Worm (Caenorhabditis elegans) whole organism, L4 larva: ENCODE results near the gene nhr-28.
A peak's percentile ranks its signal among the peaks of the same experiment; 100 is the strongest.

ENCODE experiments used
- aly-2 ChIP-seq: sonication (generic microtip); optimal IDR thresholded peaks from 2 replicates; lab custom pipeline; 2018; ENCODE audit warnings: missing biosample characterization, missing genetic modification characterization
- lin-13 ChIP-seq: fragments of 150-350 bp; optimal IDR thresholded peaks from 2 replicates; lab custom pipeline; 2014; ENCODE audit warnings: missing biosample characterization, missing genetic modification reagents, missing genetic modification characterization
- nhr-111 ChIP-seq: fragments of 200-800 bp; sonication (Bioruptor generic); optimal IDR thresholded peaks from 2 replicates; lab custom pipeline; 2018; ENCODE audit warnings: mild to moderate bottlenecking, missing genetic modification characterization, missing compliant biosample characterization
- unc-130 ChIP-seq: sonication (generic microtip); optimal IDR thresholded peaks from 2 replicates; lab custom pipeline; 2016; ENCODE audit warnings: missing genetic modification reagents, missing genetic modification characterization, missing compliant biosample characterization
- unc-62 ChIP-seq, 3 experiments: fragments of 150-350 bp in 1 of 3; sonication (generic microtip); optimal IDR thresholded peaks in 2 of 3; peaks in 1 of 3; 1 replicate in 1 of 3; 2 replicates in 2 of 3; lab custom pipeline; 2014 to 2017; ENCODE audit warnings: missing biosample characterization in 3 of 3, missing genetic modification characterization in 3 of 3, missing genetic modification reagents in 3 of 3, missing genotype in 1 of 3
- zip-11 ChIP-seq: fragments of 200-800 bp; sonication (Bioruptor generic); IDR thresholded peaks from 2 replicates; pipeline ENCODE4 v1.3.6; 2022; ENCODE audit warnings: missing genetic modification characterization, missing compliant biosample characterization

DNA sequence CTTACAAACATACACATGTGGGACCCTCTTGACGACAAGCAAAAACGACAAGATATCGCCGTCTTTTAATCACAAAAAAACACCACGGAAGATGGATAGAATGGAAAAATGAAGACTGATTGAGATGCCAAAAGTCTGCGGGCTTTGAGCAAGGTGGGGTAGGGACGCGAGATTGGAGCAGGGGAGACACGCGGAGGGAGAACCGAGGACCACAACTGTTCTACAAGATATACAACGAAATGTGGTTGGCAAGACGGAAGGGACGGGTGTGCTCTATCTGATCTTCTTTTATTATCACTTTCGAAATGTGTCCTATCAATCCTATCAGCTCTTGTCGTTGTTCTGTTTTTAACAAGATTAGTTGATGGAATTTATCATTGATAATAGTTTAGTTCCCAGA lies 8.9 kb downstream of the nhr-28 start:
- peak in 1 of 2 experiments; percentile 28 for TF ChIP-seq unc-62 (GFP tag; optimal IDR thresholded peaks at IDR 0.05 in 1 of 2; lab: Kevin White, UChicago)
- no peak for TF ChIP-seq unc-62 (tag; optimal IDR thresholded peaks at IDR 0.05; lab: Kevin White, UChicago)
- TF ChIP-seq nhr-111 (GFP tag; lab: Kevin White, UChicago) = no peak
- no peak for TF ChIP-seq lin-13
- no peak for TF ChIP-seq zip-11 (GFP tag; lab: Robert Waterston, UW)
- TF ChIP-seq aly-2 = no peak
- TF ChIP-seq unc-130 (GFP tag; lab: Kevin White, UChicago) = no peak
